Fruit fly (Drosophila melanogaster): ENCODE measurements around the gene Wnt10.

dm6 chr2L:7420305-7421287 is 57.4 kb downstream of the Wnt10 start:
- TF ChIP-seq EcR (GFP tag; optimal IDR thresholded peaks at IDR 0.05) (peak in 1 of 2 experiments; percentile 8), psq (optimal IDR thresholded peaks at IDR 0.05) (no peak), CG8478 (optimal IDR thresholded peaks at IDR 0.05) (no peak), pan (optimal IDR thresholded peaks at IDR 0.05) (no peak), Dll (optimal IDR thresholded peaks at IDR 0.05) (no peak), usp (GFP tag; optimal IDR thresholded peaks at IDR 0.05) (no peak)

Data from whole organism.